Worm (Caenorhabditis elegans): ENCODE data around the gene B0361.3.

Gene B0361.3

DNA sequence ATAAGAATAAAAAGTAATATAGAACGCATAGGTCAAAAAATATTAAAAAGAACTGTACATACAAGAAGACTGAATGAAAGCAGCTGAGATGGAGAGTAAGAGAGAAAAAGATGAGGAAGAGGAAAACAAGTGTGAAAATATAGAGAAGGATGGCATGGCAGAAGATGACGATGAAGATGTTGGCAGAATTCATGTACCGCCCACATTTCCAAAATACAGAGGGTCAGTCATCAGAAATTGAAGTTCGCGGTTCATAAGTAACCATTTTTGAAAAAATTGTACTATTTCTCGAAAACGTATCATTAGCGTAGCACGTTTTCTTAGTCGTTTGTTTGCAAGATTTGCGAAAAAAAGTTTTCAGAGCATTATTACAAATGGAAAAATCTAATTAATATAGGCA, 33.5 kb upstream of the B0361.3 start, which contains the start of gene zmp-6:
Gene zmp-6, minus strand, starts transcription at position 101 of the 400 bp plus-strand sequence.
- no peak for TF ChIP-seq tbx-11 (GFP tag; IDR thresholded peaks at IDR 0.05)

DNA sequence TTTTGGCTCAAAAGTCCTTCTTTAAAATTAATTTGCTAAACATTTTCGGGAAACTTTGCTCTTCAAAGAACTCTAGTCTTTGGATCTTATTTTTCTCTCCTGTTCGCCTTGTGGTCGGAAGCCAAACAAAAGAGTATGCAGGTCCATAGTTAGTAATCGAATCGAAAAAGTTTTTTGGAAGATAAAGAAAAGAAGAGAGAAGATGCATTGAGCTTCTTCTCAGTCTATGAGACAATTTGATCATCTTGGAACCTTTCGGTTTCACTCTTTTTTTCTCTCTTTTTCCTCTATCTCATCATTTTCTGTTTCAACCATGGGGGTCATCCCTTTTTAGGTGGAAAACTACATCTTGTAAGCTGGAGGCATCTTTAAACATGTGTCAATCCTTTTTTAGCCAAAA, 27.6 kb upstream of the B0361.3 start:
- TF ChIP-seq sea-1 (GFP tag; conservative IDR thresholded peaks at IDR 0.05) (no peak), ceh-13 (GFP tag; optimal IDR thresholded peaks at IDR 0.05) (no peak), tbx-37 (GFP tag; conservative IDR thresholded peaks at IDR 0.05) (no peak), scrt-1 (GFP tag; IDR thresholded peaks at IDR 0.05) (no peak), pes-1 (GFP tag; IDR thresholded peaks at IDR 0.05) (no peak), hmbx-1 (tag; optimal IDR thresholded peaks at IDR 0.05) (no peak), tbx-11 (GFP tag; IDR thresholded peaks at IDR 0.05) (no peak), F13C5.2 (tag; optimal IDR thresholded peaks at IDR 0.05) (no peak), ama-1 (optimal IDR thresholded peaks at IDR 0.05) (no peak), B0310.2 (tag; optimal IDR thresholded peaks at IDR 0.05) (no peak), hmg-4 (GFP tag; optimal IDR thresholded peaks at IDR 0.05) (no peak), tra-4 (tag; optimal IDR thresholded peaks at IDR 0.05) (no peak), aly-1 (tag; optimal IDR thresholded peaks at IDR 0.05) (no peak), hnd-1 (tag; optimal IDR thresholded peaks at IDR 0.05) (no peak), flt-1 (GFP tag; IDR thresholded peaks at IDR 0.05) (no peak), ets-7 (tag; optimal IDR thresholded peaks at IDR 0.05) (no peak), ceh-36 (tag; optimal IDR thresholded peaks at IDR 0.05) (no peak)

DNA sequence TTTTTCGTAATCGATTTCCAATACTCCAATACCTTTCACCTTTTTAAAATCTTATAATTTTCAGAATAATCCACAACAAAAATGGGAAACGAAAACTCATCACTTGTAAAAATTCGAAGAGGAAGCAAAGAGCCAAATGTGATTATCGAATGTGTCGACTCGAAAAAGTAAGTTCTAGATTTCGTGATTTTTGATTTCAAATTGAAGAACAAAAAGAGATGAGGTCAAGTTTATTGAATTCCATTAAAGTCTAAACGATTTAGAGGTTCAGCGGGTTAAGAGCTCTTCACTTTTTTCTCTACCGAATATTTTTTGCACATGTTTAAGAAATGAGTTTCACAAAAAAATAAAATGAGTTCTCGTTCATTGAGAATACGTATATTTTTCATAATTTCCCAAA, 22.3 kb upstream of the B0361.3 start, which contains the start of gene B0361.4:
Gene B0361.4, plus strand, starts transcription at position 61 of the 400 bp plus-strand sequence.
- TF ChIP-seq ets-7 (tag; optimal IDR thresholded peaks at IDR 0.05) (no peak), ceh-13 (GFP tag; optimal IDR thresholded peaks at IDR 0.05) (no peak), aly-1 (tag; optimal IDR thresholded peaks at IDR 0.05) (no peak), tbx-37 (GFP tag; conservative IDR thresholded peaks at IDR 0.05) (no peak), ceh-36 (tag; optimal IDR thresholded peaks at IDR 0.05) (no peak), sea-1 (GFP tag; conservative IDR thresholded peaks at IDR 0.05) (no peak), F13C5.2 (tag; optimal IDR thresholded peaks at IDR 0.05) (no peak), pes-1 (GFP tag; IDR thresholded peaks at IDR 0.05) (no peak), scrt-1 (GFP tag; IDR thresholded peaks at IDR 0.05) (no peak), ama-1 (optimal IDR thresholded peaks at IDR 0.05) (no peak), hmbx-1 (tag; optimal IDR thresholded peaks at IDR 0.05) (no peak), hmg-4 (GFP tag; optimal IDR thresholded peaks at IDR 0.05) (no peak), flt-1 (GFP tag; IDR thresholded peaks at IDR 0.05) (no peak)

DNA sequence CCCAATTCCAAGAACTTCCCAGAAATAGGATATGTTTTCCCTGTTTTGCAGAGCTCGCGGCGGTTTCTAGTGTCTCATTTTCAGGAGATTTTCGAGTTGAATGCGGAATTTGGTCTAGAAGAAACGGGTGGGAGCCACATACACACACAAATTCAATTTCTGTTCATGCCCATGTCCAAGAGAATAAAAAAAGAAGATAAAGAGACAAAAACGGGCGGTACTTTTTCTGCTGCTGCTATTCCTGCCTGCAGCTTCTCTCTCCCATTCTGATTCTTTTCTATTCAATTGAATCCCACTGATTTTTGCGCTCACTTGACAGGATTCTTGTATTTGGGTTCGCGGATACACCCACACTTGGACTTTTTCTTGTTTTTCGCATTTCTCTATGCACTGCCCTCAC, 18.7 kb upstream of the B0361.3 start:
- TF ChIP-seq tra-4 (tag; optimal IDR thresholded peaks at IDR 0.05) (no peak), pes-1 (GFP tag; IDR thresholded peaks at IDR 0.05) (no peak), sea-1 (GFP tag; conservative IDR thresholded peaks at IDR 0.05) (no peak), B0310.2 (tag; optimal IDR thresholded peaks at IDR 0.05) (no peak), scrt-1 (GFP tag; IDR thresholded peaks at IDR 0.05) (no peak), ama-1 (optimal IDR thresholded peaks at IDR 0.05) (no peak), ceh-13 (GFP tag; optimal IDR thresholded peaks at IDR 0.05) (no peak), hmg-4 (GFP tag; optimal IDR thresholded peaks at IDR 0.05) (no peak), hmbx-1 (tag; optimal IDR thresholded peaks at IDR 0.05) (no peak), F13C5.2 (tag; optimal IDR thresholded peaks at IDR 0.05) (no peak), aly-1 (tag; optimal IDR thresholded peaks at IDR 0.05) (no peak)

DNA sequence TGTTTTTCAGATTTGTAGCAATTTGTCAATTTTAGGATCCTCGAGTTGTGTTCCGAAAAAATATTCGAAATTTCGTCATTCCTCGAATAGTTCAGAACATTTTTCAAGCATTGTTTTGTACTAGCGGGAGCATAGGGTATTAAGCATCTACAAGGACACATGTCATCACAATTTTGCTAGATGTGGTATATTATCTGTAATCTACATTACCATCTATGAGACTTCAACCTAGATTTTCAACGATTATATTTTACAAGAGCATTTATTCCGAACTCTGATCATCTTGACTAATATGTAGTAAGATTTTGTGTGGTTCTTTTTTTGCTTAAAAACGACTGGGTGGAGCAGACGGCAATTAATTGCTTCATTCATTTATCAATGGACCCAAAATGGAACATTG, 18.2 kb upstream of the B0361.3 start:
- TF ChIP-seq pes-1 (GFP tag; IDR thresholded peaks at IDR 0.05) (no peak), ceh-13 (GFP tag; optimal IDR thresholded peaks at IDR 0.05) (no peak), flt-1 (GFP tag; IDR thresholded peaks at IDR 0.05) (no peak), tra-4 (tag; optimal IDR thresholded peaks at IDR 0.05) (no peak), scrt-1 (GFP tag; IDR thresholded peaks at IDR 0.05) (no peak), tbx-11 (GFP tag; IDR thresholded peaks at IDR 0.05) (no peak), hmg-4 (GFP tag; optimal IDR thresholded peaks at IDR 0.05) (no peak), ceh-36 (tag; optimal IDR thresholded peaks at IDR 0.05) (no peak), tbx-37 (GFP tag; conservative IDR thresholded peaks at IDR 0.05) (no peak), sea-1 (GFP tag; conservative IDR thresholded peaks at IDR 0.05) (no peak), B0310.2 (tag; optimal IDR thresholded peaks at IDR 0.05) (no peak), hmbx-1 (tag; optimal IDR thresholded peaks at IDR 0.05) (no peak), ama-1 (optimal IDR thresholded peaks at IDR 0.05) (no peak), hnd-1 (tag; optimal IDR thresholded peaks at IDR 0.05) (no peak), F13C5.2 (tag; optimal IDR thresholded peaks at IDR 0.05) (no peak), aly-1 (tag; optimal IDR thresholded peaks at IDR 0.05) (no peak)

DNA sequence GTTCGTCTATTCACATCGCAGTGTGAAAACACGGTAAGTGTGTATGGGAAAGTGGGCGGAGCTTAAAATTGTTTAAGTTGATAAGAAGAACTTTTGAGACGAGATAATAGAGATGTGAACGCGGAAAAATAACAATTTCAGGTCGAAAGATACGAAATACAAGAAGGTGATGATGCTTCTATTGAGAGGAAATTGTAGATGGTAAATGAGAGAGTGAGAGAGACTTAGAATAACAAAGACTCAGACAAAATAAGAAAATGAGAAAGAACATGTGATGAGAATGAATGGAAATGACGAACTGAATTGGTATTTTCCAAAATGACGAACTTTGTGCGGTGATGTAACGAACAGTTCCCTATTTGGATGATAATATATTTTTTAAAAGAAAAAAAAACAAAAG, 10.2 kb upstream of the B0361.3 start:
- TF ChIP-seq ama-1 (optimal IDR thresholded peaks at IDR 0.05) (no peak), ets-7 (tag; optimal IDR thresholded peaks at IDR 0.05) (no peak), tbx-37 (GFP tag; conservative IDR thresholded peaks at IDR 0.05) (no peak), ceh-36 (tag; optimal IDR thresholded peaks at IDR 0.05) (no peak), tbx-11 (GFP tag; IDR thresholded peaks at IDR 0.05) (no peak), sea-1 (GFP tag; conservative IDR thresholded peaks at IDR 0.05) (no peak), pes-1 (GFP tag; IDR thresholded peaks at IDR 0.05) (no peak)

DNA sequence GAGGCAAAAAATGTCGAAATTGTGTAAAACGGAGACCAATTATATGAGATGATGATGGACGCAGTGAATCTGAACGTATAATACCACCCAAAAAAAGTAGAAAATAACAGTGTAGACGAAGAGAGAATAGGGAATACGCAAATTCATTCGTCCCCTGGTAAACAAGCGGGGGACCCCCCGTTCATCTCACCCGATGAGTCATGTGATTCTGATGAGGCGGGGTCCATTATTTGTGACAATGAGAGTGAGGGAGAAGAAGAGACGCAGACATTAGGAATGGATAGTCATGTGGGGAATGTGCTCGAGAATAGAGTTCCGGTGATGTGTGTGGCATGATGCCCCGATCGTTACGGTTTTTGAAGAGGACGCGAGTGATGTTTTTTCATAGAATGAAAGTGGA, 9.2 kb upstream of the B0361.3 start:
- 0 out of 2 replicates have a peak, but pooled peaks have one; percentile 4 for TF ChIP-seq flt-1 (GFP tag; IDR thresholded peaks at IDR 0.05)
- no peak for TF ChIP-seq sea-1 (GFP tag; conservative IDR thresholded peaks at IDR 0.05)
- TF ChIP-seq tra-4 (tag; optimal IDR thresholded peaks at IDR 0.05), result no peak
- no peak for TF ChIP-seq ets-7 (tag; optimal IDR thresholded peaks at IDR 0.05)
- peak; percentile 43 for TF ChIP-seq F13C5.2 (tag; optimal IDR thresholded peaks at IDR 0.05)
- no peak for TF ChIP-seq ceh-13 (GFP tag; optimal IDR thresholded peaks at IDR 0.05)
- peak; percentile 75 for TF ChIP-seq hmg-4 (GFP tag; optimal IDR thresholded peaks at IDR 0.05)
- no peak for TF ChIP-seq B0310.2 (tag; optimal IDR thresholded peaks at IDR 0.05)
- TF ChIP-seq tbx-11 (GFP tag; IDR thresholded peaks at IDR 0.05), result no peak
- TF ChIP-seq tbx-37 (GFP tag; conservative IDR thresholded peaks at IDR 0.05), result no peak
- no peak for TF ChIP-seq pes-1 (GFP tag; IDR thresholded peaks at IDR 0.05)

DNA sequence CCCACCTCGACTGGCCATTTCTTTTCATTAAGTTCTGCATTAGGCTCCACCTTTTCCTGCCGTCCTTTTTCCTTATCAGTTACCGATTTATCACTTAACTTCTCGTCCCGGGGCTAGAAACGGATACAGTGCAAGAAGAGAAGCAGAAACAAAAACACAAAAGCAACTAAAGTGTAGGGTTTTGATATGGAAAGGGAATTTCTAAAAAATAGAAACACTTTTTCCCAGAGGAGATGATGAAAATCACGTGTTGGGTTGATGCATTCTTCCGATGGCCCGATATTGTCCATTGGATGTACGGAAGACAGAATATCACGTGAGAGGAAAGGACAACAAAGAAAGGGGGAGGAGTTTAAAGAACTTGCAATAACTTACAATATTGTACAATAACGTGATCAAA, 8.4 kb upstream of the B0361.3 start:
- TF ChIP-seq ceh-36 (tag; optimal IDR thresholded peaks at IDR 0.05) (no peak), B0310.2 (tag; optimal IDR thresholded peaks at IDR 0.05) (no peak), tra-4 (tag; optimal IDR thresholded peaks at IDR 0.05) (no peak), F13C5.2 (tag; optimal IDR thresholded peaks at IDR 0.05) (no peak), ets-7 (tag; optimal IDR thresholded peaks at IDR 0.05) (no peak)

All from whole organism, early embryonic.